Worm (Caenorhabditis elegans) whole organism, L4/young adult: ENCODE results near the gene srw-54.

Source experiments
- dao-5 ChIP-seq: sonication (generic microtip); optimal IDR thresholded peaks from 2 replicates; lab custom pipeline; 2016; ENCODE audit warnings: missing genotype, missing genetic modification characterization, moderate library complexity, missing compliant biosample characterization
- him-1 ChIP-seq: sonication (generic microtip); optimal IDR thresholded peaks from 2 replicates; lab custom pipeline; 2016; ENCODE audit warnings: missing genotype, missing genetic modification reagents, missing genetic modification characterization, missing compliant biosample characterization

DNA sequence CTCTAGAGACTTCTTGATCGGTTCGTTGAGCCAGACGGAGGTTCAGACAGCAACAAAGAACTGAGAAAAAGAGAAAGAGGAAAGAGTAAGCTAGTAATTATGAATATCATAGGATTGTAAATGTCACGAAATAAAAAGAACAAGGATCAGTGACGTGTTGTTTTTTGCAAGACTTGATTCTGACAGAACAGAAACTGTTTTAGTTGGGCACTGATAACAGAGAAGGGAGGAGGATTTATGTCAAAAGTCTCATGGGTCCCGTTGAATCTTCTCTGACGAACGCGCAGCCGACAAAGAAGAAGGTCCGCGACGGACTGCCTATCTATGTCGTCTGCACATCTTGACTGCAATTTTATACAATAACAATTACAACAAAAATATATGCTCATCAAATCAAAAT, 10.5 kb upstream of the srw-54 start, which contains the start of gene T03E6.9:
- TF ChIP-seq him-1 (tag; lab: Kevin White, UChicago) (no peak), dao-5 (tag; lab: Kevin White, UChicago) (no peak)
